Fruit fly (Drosophila melanogaster) whole organism, embryonic: Measurements from ENCODE around the gene CG32281.
A peak's percentile ranks its signal among the peaks of the same experiment; 100 is the strongest.

ENCODE experiments used
- Aef1 ChIP-seq: fragments of 200-800 bp; sonication (Bioruptor generic); IDR thresholded peaks from 3 replicates; pipeline ENCODE4 v1.3.6; 2022; ENCODE audit warnings: missing biosample characterization, missing genetic modification characterization
- BtbVII ChIP-seq: fragments of 200-800 bp; sonication (Bioruptor generic); optimal IDR thresholded peaks from 3 replicates; lab custom pipeline; 2017; ENCODE audit warnings: missing biosample characterization, mild to moderate bottlenecking, missing genetic modification characterization
- CG10147 ChIP-seq: fragments of 200-800 bp; sonication (Bioruptor generic); optimal IDR thresholded peaks from 2 replicates; lab custom pipeline; 2019; ENCODE audit warnings: missing biosample characterization, mild to moderate bottlenecking, missing genetic modification characterization, moderate library complexity
- CG10209 ChIP-seq: fragments of 200-800 bp; sonication (Bioruptor generic); optimal IDR thresholded peaks from 3 replicates; lab custom pipeline; 2017; ENCODE audit warnings: missing biosample characterization, mild to moderate bottlenecking, missing genetic modification characterization, missing genetic modification reagents
- CG10431 ChIP-seq: fragments of 200-800 bp; sonication (Bioruptor generic); optimal IDR thresholded peaks from 3 replicates; lab custom pipeline; 2018; ENCODE audit warnings: missing biosample characterization, mild to moderate bottlenecking, missing genetic modification characterization
- CG11093 ChIP-seq: fragments of 200-800 bp; sonication (Bioruptor generic); IDR thresholded peaks from 3 replicates; pipeline ENCODE4 v1.3.6; 2022; ENCODE audit warnings: missing biosample characterization, missing genetic modification characterization
- CG11456 ChIP-seq: fragments of 200-800 bp; sonication (Bioruptor generic); IDR thresholded peaks from 3 replicates; pipeline ENCODE4 v1.3.6; 2022; ENCODE audit warnings: missing biosample characterization, missing genetic modification characterization
- CG12299 ChIP-seq: fragments of 200-800 bp; sonication (Bioruptor generic); optimal IDR thresholded peaks from 2 replicates; lab custom pipeline; 2018; ENCODE audit warnings: missing biosample characterization, mild to moderate bottlenecking, missing genetic modification characterization
- CG12942 ChIP-seq: fragments of 200-800 bp; sonication (Bioruptor generic); optimal IDR thresholded peaks from 3 replicates; lab custom pipeline; 2016; ENCODE audit warnings: missing biosample characterization, missing genetic modification characterization
- CG13287 ChIP-seq: fragments of 200-800 bp; sonication (Bioruptor generic); IDR thresholded peaks from 2 replicates; pipeline ENCODE4 v1.3.6; 2022; ENCODE audit warnings: missing biosample characterization, missing genetic modification characterization; ENCODE audit not compliant: partially characterized antibody
- CG14050 ChIP-seq: fragments of 200-800 bp; sonication (Bioruptor generic); IDR thresholded peaks from 3 replicates; pipeline ENCODE4 v1.3.6; 2022; ENCODE audit warnings: missing biosample characterization, missing genetic modification characterization
- CG14441 ChIP-seq: fragments of 200-800 bp; sonication (Bioruptor generic); IDR thresholded peaks from 2 replicates; pipeline ENCODE4 v1.3.6; 2022; ENCODE audit warnings: missing biosample characterization, missing genetic modification characterization
- CG15514 ChIP-seq: fragments of 200-800 bp; sonication (Bioruptor generic); optimal IDR thresholded peaks from 3 replicates; lab custom pipeline; 2017; ENCODE audit warnings: missing biosample characterization, missing genetic modification characterization, mild to moderate bottlenecking, moderate library complexity, missing genetic modification reagents
- CG18262 ChIP-seq: fragments of 200-800 bp; optimal IDR thresholded peaks from 3 replicates; lab custom pipeline; 2019; ENCODE audit warnings: missing biosample characterization, mild to moderate bottlenecking, missing genetic modification characterization, moderate library complexity
- CG8089 ChIP-seq: fragments of 200-800 bp; sonication (Bioruptor generic); optimal IDR thresholded peaks from 3 replicates; lab custom pipeline; 2016; ENCODE audit warnings: missing biosample characterization, missing genetic modification characterization
- CG9876 ChIP-seq: fragments of 200-800 bp; sonication (Bioruptor generic); optimal IDR thresholded peaks from 2 replicates; lab custom pipeline; 2016; ENCODE audit warnings: missing biosample characterization, missing genetic modification characterization
- CTCF ChIP-seq: fragments of 200-800 bp; sonication (Bioruptor generic); optimal IDR thresholded peaks from 2 replicates; lab custom pipeline; 2017; ENCODE audit warnings: missing biosample characterization, mild to moderate bottlenecking, missing genetic modification characterization, moderate library complexity
- Fer1 ChIP-seq: fragments of 200-800 bp; sonication (Bioruptor generic); optimal IDR thresholded peaks from 2 replicates; lab custom pipeline; 2017; ENCODE audit warnings: missing biosample characterization, mild to moderate bottlenecking, missing genetic modification characterization
- HLH4C ChIP-seq: fragments of 200-800 bp; sonication (Bioruptor generic); IDR thresholded peaks from 3 replicates; pipeline ENCODE4 v1.3.6; 2022; ENCODE audit warnings: missing biosample characterization, missing genetic modification characterization; ENCODE audit not compliant: partially characterized antibody
- HLHmδ ChIP-seq: fragments of 200-800 bp; sonication (Bioruptor generic); optimal IDR thresholded peaks from 2 replicates; lab custom pipeline; 2018; ENCODE audit warnings: missing biosample characterization, mild to moderate bottlenecking, missing genetic modification characterization, moderate library complexity
- Hmr ChIP-seq: fragments of 200-800 bp; sonication (Bioruptor generic); optimal IDR thresholded peaks from 3 replicates; lab custom pipeline; 2017; ENCODE audit warnings: mild to moderate bottlenecking, missing biosample characterization, missing genetic modification reagents, missing genetic modification characterization
- Kr ChIP-seq: fragments of 200-800 bp; sonication (Bioruptor generic); optimal IDR thresholded peaks from 2 replicates; lab custom pipeline; 2017; ENCODE audit warnings: missing biosample characterization, mild to moderate bottlenecking, missing genetic modification characterization
- Lhr ChIP-seq: fragments of 200-800 bp; sonication (Bioruptor generic); optimal IDR thresholded peaks from 3 replicates; lab custom pipeline; 2017; ENCODE audit warnings: mild to moderate bottlenecking, missing biosample characterization, missing genetic modification reagents, missing genetic modification characterization
- Max ChIP-seq: fragments of 200-800 bp; sonication (Bioruptor generic); optimal IDR thresholded peaks from 2 replicates; lab custom pipeline; 2016; ENCODE audit warnings: missing biosample characterization, mild to moderate bottlenecking, missing genetic modification characterization
- NK7.1 ChIP-seq: fragments of 200-800 bp; sonication (Bioruptor generic); optimal IDR thresholded peaks from 3 replicates; lab custom pipeline; 2016; ENCODE audit warnings: missing biosample characterization, missing genetic modification characterization
- PHDP ChIP-seq: fragments of 200-800 bp; sonication (Bioruptor generic); optimal IDR thresholded peaks from 3 replicates; lab custom pipeline; 2018; ENCODE audit warnings: missing biosample characterization, mild to moderate bottlenecking, missing genetic modification characterization, moderate library complexity
- Ptx1 ChIP-seq: fragments of 200-800 bp; sonication (Bioruptor generic); IDR thresholded peaks from 2 replicates; pipeline ENCODE4 v1.3.6; 2022; ENCODE audit warnings: missing biosample characterization, missing genetic modification characterization
- Sry-β ChIP-seq: fragments of 200-800 bp; sonication (Bioruptor generic); optimal IDR thresholded peaks from 2 replicates; lab custom pipeline; 2018; ENCODE audit warnings: missing biosample characterization, mild to moderate bottlenecking, missing genetic modification characterization, moderate library complexity
- Sry-δ ChIP-seq: fragments of 200-800 bp; sonication (Bioruptor generic); optimal IDR thresholded peaks from 2 replicates; lab custom pipeline; 2016; ENCODE audit warnings: missing biosample characterization, missing genetic modification characterization
- TFAM ChIP-seq: fragments of 200-800 bp; sonication (Bioruptor generic); optimal IDR thresholded peaks from 2 replicates; lab custom pipeline; 2017; ENCODE audit warnings: missing biosample characterization, missing genetic modification characterization, inconsistent platforms
- aop ChIP-seq: fragments of 200-800 bp; sonication (Bioruptor generic); IDR thresholded peaks from 2 replicates; pipeline ENCODE4 v1.3.6; 2022; ENCODE audit warnings: missing biosample characterization, missing genetic modification characterization
- cad ChIP-seq: fragments of >200 bp; optimal IDR thresholded peaks from 2 replicates; lab custom pipeline; 2017; ENCODE audit warnings: missing biosample characterization, missing genetic modification characterization
- dimm ChIP-seq: fragments of 200-800 bp; sonication (Bioruptor generic); IDR thresholded peaks from 2 replicates; pipeline ENCODE4 v1.3.6; 2022; ENCODE audit warnings: missing biosample characterization, missing genetic modification characterization
- dm ChIP-seq: fragments of 200-800 bp; sonication (Bioruptor generic); optimal IDR thresholded peaks from 3 replicates; lab custom pipeline; 2016; ENCODE audit warnings: missing biosample characterization, missing genetic modification characterization
- gem ChIP-seq: fragments of 200-800 bp; sonication (Bioruptor generic); optimal IDR thresholded peaks from 2 replicates; lab custom pipeline; 2019; ENCODE audit warnings: missing biosample characterization, mild to moderate bottlenecking, missing genetic modification characterization, moderate library complexity
- grn ChIP-seq: fragments of 200-800 bp; sonication (Bioruptor generic); optimal IDR thresholded peaks from 3 replicates; lab custom pipeline; 2017; ENCODE audit warnings: missing biosample characterization, missing genetic modification characterization
- gsb-n ChIP-seq: fragments of 200-800 bp; sonication (Bioruptor generic); optimal IDR thresholded peaks from 3 replicates; lab custom pipeline; 2018; ENCODE audit warnings: missing biosample characterization, mild to moderate bottlenecking, missing genetic modification characterization
- hb ChIP-seq: fragments of 200-800 bp; sonication (Bioruptor generic); IDR thresholded peaks from 3 replicates; pipeline ENCODE4 v1.3.6; 2022; ENCODE audit warnings: missing biosample characterization, missing genetic modification characterization; ENCODE audit not compliant: partially characterized antibody
- jumu ChIP-seq: fragments of 200-800 bp; sonication (Bioruptor generic); optimal IDR thresholded peaks from 3 replicates; lab custom pipeline; 2016; ENCODE audit warnings: missing biosample characterization, missing genetic modification characterization
- ken ChIP-seq: fragments of 200-800 bp; sonication (Bioruptor generic); IDR thresholded peaks from 3 replicates; pipeline ENCODE4 v1.3.6; 2022; ENCODE audit warnings: missing biosample characterization, missing genetic modification characterization
- lola ChIP-seq, 3 experiments: fragments of >200 bp in 2 of 3; fragments of 200-800 bp in 1 of 3; sonication (Bioruptor generic) in 1 of 3; optimal IDR thresholded peaks; 2 replicates each; lab custom pipeline; 2017 to 2019; ENCODE audit warnings: missing biosample characterization in 3 of 3, missing genetic modification characterization in 3 of 3, mild to moderate bottlenecking in 1 of 3, moderate library complexity in 1 of 3
- maf-S ChIP-seq: fragments of 200-800 bp; sonication (Bioruptor generic); optimal IDR thresholded peaks from 2 replicates; lab custom pipeline; 2016; ENCODE audit warnings: missing biosample characterization, missing genetic modification characterization
- odd ChIP-seq: fragments of 200-800 bp; sonication (Bioruptor generic); optimal IDR thresholded peaks from 2 replicates; lab custom pipeline; 2017; ENCODE audit warnings: missing biosample characterization, mild to moderate bottlenecking, missing genetic modification characterization
- org-1 ChIP-seq: fragments of 200-800 bp; sonication (Bioruptor generic); optimal IDR thresholded peaks from 2 replicates; lab custom pipeline; 2017; ENCODE audit warnings: missing biosample characterization, missing genetic modification characterization
- pho ChIP-seq: fragments of 200-800 bp; sonication (Bioruptor generic); optimal IDR thresholded peaks from 2 replicates; lab custom pipeline; 2016; ENCODE audit warnings: missing biosample characterization, missing genetic modification characterization
- psq ChIP-seq: fragments of 200-800 bp; sonication (Bioruptor generic); optimal IDR thresholded peaks from 2 replicates; lab custom pipeline; 2017; ENCODE audit warnings: missing biosample characterization, missing genetic modification characterization
- schlank ChIP-seq: fragments of 200-800 bp; sonication (Bioruptor generic); optimal IDR thresholded peaks from 2 replicates; lab custom pipeline; 2018; ENCODE audit warnings: missing biosample characterization, mild to moderate bottlenecking, missing genetic modification characterization
- seq ChIP-seq: fragments of 200-800 bp; sonication (Bioruptor generic); IDR thresholded peaks from 2 replicates; pipeline ENCODE4 v1.3.6; 2022; ENCODE audit warnings: missing biosample characterization, missing genetic modification characterization
- slou ChIP-seq: fragments of 200-800 bp; sonication (Bioruptor generic); optimal IDR thresholded peaks from 3 replicates; lab custom pipeline; 2016; ENCODE audit warnings: missing biosample characterization, missing genetic modification characterization
- yki ChIP-seq: fragments of >200 bp; optimal IDR thresholded peaks from 3 replicates; lab custom pipeline; 2018
- z ChIP-seq: fragments of 200-800 bp; sonication (Bioruptor generic); IDR thresholded peaks from 3 replicates; pipeline ENCODE4 v1.3.6; 2022; ENCODE audit warnings: missing biosample characterization, missing genetic modification characterization

Gene CG32281

dm6 chr3L:3127544-3127943 is 41.6 kb upstream of the CG32281 start, which contains the start of gene promL (continued):
- TF ChIP-seq dimm (GFP tag; lab: Robert Waterston, UW) (no peak), CG10147 (peak; percentile 64), gsb-n (tag; lab: Kevin White, UChicago) (peak; percentile 67), grn (GFP tag; lab: Kevin White, UChicago) (peak; percentile 44), aop (no peak), yki (lab: Kevin White, UChicago) (no peak), NK7.1 (peak; percentile 71), cad (GFP tag; lab: Kevin White, UChicago) (no peak), HLHmδ (no peak), org-1 (peak; percentile 40), Max (GFP tag; lab: Kevin White, UChicago) (peak; percentile 11), CG14441 (GFP tag; lab: Robert Waterston, UW) (no peak), Sry-δ (peak; percentile 47), Aef1 (GFP tag; lab: Robert Waterston, UW) (no peak), schlank (no peak), CG8089 (GFP tag; lab: Kevin White, UChicago) (no peak), psq (GFP tag; lab: Kevin White, UChicago) (no peak), TFAM (GFP tag; lab: Kevin White, UChicago) (no peak), ken (GFP tag; lab: Robert Waterston, UW) (no peak), CG14050 (GFP tag; lab: Robert Waterston, UW) (no peak), PHDP (tag; lab: Kevin White, UChicago) (peak; percentile 55), Ptx1 (peak; percentile 32; the same call in 1 of the 2 replicates), odd (GFP tag; lab: Kevin White, UChicago) (peak; percentile 19), CG12942 (GFP tag; lab: Kevin White, UChicago) (no peak), CG15514 (GFP tag; lab: Kevin White, UChicago) (peak; percentile 88), lola (GFP tag; optimal IDR thresholded peaks at IDR 0.05; lab: Kevin White, UChicago) (peak in 1 of 3 experiments; percentile 3), pho (GFP tag; lab: Kevin White, UChicago) (peak; percentile 31), CG12299 (peak; percentile 48), CG18262 (tag; lab: Kevin White, UChicago) (peak; percentile 50), HLH4C (GFP tag; lab: Robert Waterston, UW) (no peak), CG11093 (GFP tag; lab: Robert Waterston, UW) (no peak), jumu (GFP tag; lab: Kevin White, UChicago) (peak; percentile 16), Kr (GFP tag; lab: Kevin White, UChicago) (no peak), gem (tag; lab: Kevin White, UChicago) (peak; percentile 39), CG11456 (GFP tag; lab: Robert Waterston, UW) (no peak), CG10209 (peak; percentile 44), z (GFP tag; lab: Robert Waterston, UW) (no peak), dm (GFP tag; lab: Kevin White, UChicago) (peak; percentile 53), CG10431 (GFP tag; lab: Kevin White, UChicago) (peak; percentile 66), Fer1 (GFP tag; lab: Kevin White, UChicago) (peak; percentile 80), CTCF (GFP tag; lab: Kevin White, UChicago) (peak; percentile 47), slou (GFP tag; lab: Kevin White, UChicago) (no peak), Lhr (GFP tag; lab: Kevin White, UChicago) (peak; percentile 88), CG9876 (GFP tag; lab: Kevin White, UChicago) (no peak), seq (no peak; the same call in 1 of the 2 replicates), Sry-β (GFP tag; lab: Kevin White, UChicago) (no peak), CG13287 (peak; percentile 44; the same call in 1 of the 2 replicates), BtbVII (GFP tag; lab: Kevin White, UChicago) (peak; percentile 20), hb (GFP tag; lab: Robert Waterston, UW) (no peak), Hmr (GFP tag; lab: Kevin White, UChicago) (peak; percentile 93), maf-S (peak; percentile 40)
